Fruit fly (Drosophila melanogaster) whole organism, embryonic: ENCODE measurements around the gene 14-3-3epsilon.

Experiments
- Abd-B ChIP-seq: fragments of 200-800 bp; sonication (Bioruptor generic); optimal IDR thresholded peaks from 2 replicates; lab custom pipeline; 2018; ENCODE audit warnings: missing biosample characterization, mild to moderate bottlenecking, missing genetic modification characterization, moderate library complexity
- CG10462 ChIP-seq: fragments of 200-800 bp; sonication (Bioruptor generic); optimal IDR thresholded peaks from 2 replicates; lab custom pipeline; 2016; ENCODE audit warnings: missing biosample characterization, missing genetic modification characterization
- CG10543 ChIP-seq: fragments of 200-800 bp; sonication (Bioruptor generic); optimal IDR thresholded peaks from 3 replicates; lab custom pipeline; 2017; ENCODE audit warnings: missing biosample characterization, mild to moderate bottlenecking, missing genetic modification characterization, moderate library complexity
- CG11398 ChIP-seq: fragments of 200-800 bp; sonication (Bioruptor generic); optimal IDR thresholded peaks from 2 replicates; lab custom pipeline; 2016; ENCODE audit warnings: missing biosample characterization, missing genetic modification characterization
- CG12391 ChIP-seq: fragments of 200-800 bp; sonication (Bioruptor generic); optimal IDR thresholded peaks from 3 replicates; lab custom pipeline; 2018; ENCODE audit warnings: missing biosample characterization, mild to moderate bottlenecking, missing genetic modification characterization, moderate library complexity
- CG17802 ChIP-seq: fragments of 200-800 bp; sonication (Bioruptor generic); optimal IDR thresholded peaks from 2 replicates; lab custom pipeline; 2018; ENCODE audit warnings: missing biosample characterization, mild to moderate bottlenecking, missing genetic modification characterization, moderate library complexity
- CG17829 ChIP-seq: fragments of 200-800 bp; optimal IDR thresholded peaks from 2 replicates; lab custom pipeline; 2019; ENCODE audit warnings: missing biosample characterization, mild to moderate bottlenecking, missing genetic modification characterization, moderate library complexity
- CG2712 ChIP-seq: fragments of 200-800 bp; optimal IDR thresholded peaks from 3 replicates; lab custom pipeline; 2019; ENCODE audit warnings: missing biosample characterization, mild to moderate bottlenecking, missing genetic modification characterization, moderate library complexity
- CG31441 ChIP-seq: fragments of 200-800 bp; sonication (Bioruptor generic); IDR thresholded peaks from 2 replicates; pipeline ENCODE4 v1.3.6; 2022; ENCODE audit warnings: missing biosample characterization, missing genetic modification characterization
- CG3995 ChIP-seq: fragments of 200-800 bp; sonication (Bioruptor generic); optimal IDR thresholded peaks from 3 replicates; lab custom pipeline; 2016; ENCODE audit warnings: missing biosample characterization, missing genetic modification characterization
- CG4360 ChIP-seq: fragments of 200-800 bp; sonication (Bioruptor generic); IDR thresholded peaks from 2 replicates; pipeline ENCODE4 v1.3.6; 2022; ENCODE audit warnings: missing biosample characterization, missing genetic modification characterization
- CG43689 ChIP-seq: fragments of 200-800 bp; sonication (Bioruptor generic); IDR thresholded peaks from 2 replicates; pipeline ENCODE4 v1.3.6; 2022; ENCODE audit warnings: missing biosample characterization, missing genetic modification characterization
- CG5180 ChIP-seq: fragments of 200-800 bp; sonication (Bioruptor generic); optimal IDR thresholded peaks from 3 replicates; lab custom pipeline; 2017; ENCODE audit warnings: missing biosample characterization, missing genetic modification characterization, mild to moderate bottlenecking, moderate library complexity, missing genetic modification reagents
- CG6254 ChIP-seq: fragments of 200-800 bp; sonication (Bioruptor generic); optimal IDR thresholded peaks from 3 replicates; lab custom pipeline; 2017; ENCODE audit warnings: mild to moderate bottlenecking, missing biosample characterization, missing genetic modification reagents, missing genetic modification characterization
- CG6765 ChIP-seq: fragments of 200-800 bp; sonication (Bioruptor generic); optimal IDR thresholded peaks from 3 replicates; lab custom pipeline; 2017; ENCODE audit warnings: missing biosample characterization, mild to moderate bottlenecking, missing genetic modification characterization
- CG6854 ChIP-seq: fragments of 200-800 bp; sonication (Bioruptor generic); optimal IDR thresholded peaks from 3 replicates; lab custom pipeline; 2017; ENCODE audit warnings: missing biosample characterization, mild to moderate bottlenecking, missing genetic modification characterization
- CG7928 ChIP-seq: fragments of 200-800 bp; sonication (Bioruptor generic); optimal IDR thresholded peaks from 2 replicates; lab custom pipeline; 2017; ENCODE audit warnings: missing biosample characterization, mild to moderate bottlenecking, missing genetic modification characterization
- CG8089 ChIP-seq: fragments of 200-800 bp; sonication (Bioruptor generic); optimal IDR thresholded peaks from 3 replicates; lab custom pipeline; 2016; ENCODE audit warnings: missing biosample characterization, missing genetic modification characterization
- CG8290 ChIP-seq, 3 experiments: fragments of 200-800 bp; sonication (Bioruptor generic); optimal IDR thresholded peaks; 2 replicates each; lab custom pipeline; 2016 to 2019; ENCODE audit warnings: missing biosample characterization in 3 of 3, missing genetic modification characterization in 3 of 3, mild to moderate bottlenecking in 2 of 3, moderate library complexity in 1 of 3
- CG8924 ChIP-seq: fragments of 200-800 bp; optimal IDR thresholded peaks from 3 replicates; lab custom pipeline; 2019; ENCODE audit warnings: missing biosample characterization, mild to moderate bottlenecking, missing genetic modification characterization, moderate library complexity
- CG9797 ChIP-seq: fragments of 200-800 bp; sonication (Bioruptor generic); optimal IDR thresholded peaks from 3 replicates; lab custom pipeline; 2018; ENCODE audit warnings: missing biosample characterization, mild to moderate bottlenecking, missing genetic modification characterization
- CHES-1-like ChIP-seq: fragments of 200-800 bp; sonication (Bioruptor generic); optimal IDR thresholded peaks from 2 replicates; lab custom pipeline; 2016; ENCODE audit warnings: missing biosample characterization, missing genetic modification characterization
- CTCF ChIP-seq: fragments of 200-800 bp; sonication (Bioruptor generic); optimal IDR thresholded peaks from 2 replicates; lab custom pipeline; 2017; ENCODE audit warnings: missing biosample characterization, mild to moderate bottlenecking, missing genetic modification characterization, moderate library complexity
- CkIIα-i1 ChIP-seq: fragments of 200-800 bp; sonication (Bioruptor generic); IDR thresholded peaks from 2 replicates; pipeline ENCODE4 v1.3.6; 2022; ENCODE audit warnings: missing biosample characterization, missing genetic modification characterization
- CoRest ChIP-seq: fragments of 200-800 bp; sonication (Bioruptor generic); optimal IDR thresholded peaks from 3 replicates; lab custom pipeline; 2018; ENCODE audit warnings: missing biosample characterization, mild to moderate bottlenecking, missing genetic modification characterization, moderate library complexity
- D19A ChIP-seq: fragments of 200-800 bp; optimal IDR thresholded peaks from 3 replicates; lab custom pipeline; 2019; ENCODE audit warnings: missing biosample characterization, mild to moderate bottlenecking, missing genetic modification characterization, moderate library complexity
- Dek ChIP-seq: fragments of 200-800 bp; sonication (Bioruptor generic); optimal IDR thresholded peaks from 3 replicates; lab custom pipeline; 2019; ENCODE audit warnings: missing biosample characterization, mild to moderate bottlenecking, missing genetic modification characterization, moderate library complexity
- E2f2 ChIP-seq: fragments of 200-800 bp; sonication (Bioruptor generic); IDR thresholded peaks from 2 replicates; pipeline ENCODE4 v1.3.6; 2022; ENCODE audit warnings: missing biosample characterization, missing genetic modification characterization
- Ets97D ChIP-seq: fragments of 200-800 bp; sonication (Bioruptor generic); optimal IDR thresholded peaks from 3 replicates; lab custom pipeline; 2016; ENCODE audit warnings: missing biosample characterization, missing genetic modification characterization
- HLH54F ChIP-seq: fragments of 200-800 bp; sonication (Bioruptor generic); optimal IDR thresholded peaks from 3 replicates; lab custom pipeline; 2016; ENCODE audit warnings: missing biosample characterization, missing genetic modification characterization
- HmgD ChIP-seq: fragments of 200-800 bp; sonication (Bioruptor generic); optimal IDR thresholded peaks from 3 replicates; lab custom pipeline; 2016; ENCODE audit warnings: missing biosample characterization, missing genetic modification characterization
- HmgZ ChIP-seq: fragments of 200-800 bp; sonication (Bioruptor generic); optimal IDR thresholded peaks from 2 replicates; lab custom pipeline; 2018; ENCODE audit warnings: missing biosample characterization, mild to moderate bottlenecking, missing genetic modification characterization
- Med ChIP-seq: fragments of 200-800 bp; sonication (Bioruptor generic); peaks from one replicate; lab custom pipeline; 2016; ENCODE audit warnings: missing biosample characterization, missing genetic modification characterization, mild to moderate bottlenecking, inconsistent platforms, moderate library complexity
- Myb ChIP-seq: fragments of 200-800 bp; sonication (Bioruptor generic); optimal IDR thresholded peaks from 2 replicates; lab custom pipeline; 2016; ENCODE audit warnings: missing biosample characterization, missing genetic modification characterization
- Poxn ChIP-seq: fragments of 200-800 bp; sonication (Bioruptor generic); IDR thresholded peaks from 2 replicates; pipeline ENCODE4 v1.3.6; 2022; ENCODE audit warnings: missing biosample characterization, missing genetic modification characterization
- dmrt99B ChIP-seq: fragments of 200-800 bp; sonication (Bioruptor generic); optimal IDR thresholded peaks from 2 replicates; lab custom pipeline; 2018; ENCODE audit warnings: missing biosample characterization, mild to moderate bottlenecking, missing genetic modification characterization, moderate library complexity
- dpn ChIP-seq, 2 experiments: fragments of 200-800 bp; sonication (Bioruptor generic); optimal IDR thresholded peaks; 3 replicates each; lab custom pipeline; 2016; ENCODE audit warnings: missing biosample characterization in 2 of 2, missing genetic modification characterization in 2 of 2
- gro ChIP-seq: fragments of 200-800 bp; sonication (Bioruptor generic); optimal IDR thresholded peaks from 2 replicates; lab custom pipeline; 2016; ENCODE audit warnings: missing biosample characterization, missing genetic modification characterization
- gsb ChIP-seq: fragments of 200-800 bp; sonication (Bioruptor generic); IDR thresholded peaks from 2 replicates; pipeline ENCODE4 v1.3.6; 2022; ENCODE audit warnings: missing biosample characterization, missing genetic modification characterization
- gt ChIP-seq: fragments of 200-800 bp; sonication (Bioruptor generic); IDR thresholded peaks from 2 replicates; pipeline ENCODE4 v1.3.6; 2022; ENCODE audit warnings: missing biosample characterization, missing genetic modification characterization
- h ChIP-seq: fragments of >200 bp; optimal IDR thresholded peaks from 2 replicates; lab custom pipeline; 2017
- kay ChIP-seq: fragments of 200-800 bp; sonication (Bioruptor generic); optimal IDR thresholded peaks from 2 replicates; lab custom pipeline; 2016; ENCODE audit warnings: missing biosample characterization, missing genetic modification characterization
- lmd ChIP-seq: fragments of 200-800 bp; sonication (Bioruptor generic); IDR thresholded peaks from 2 replicates; pipeline ENCODE4 v1.3.6; 2022; ENCODE audit warnings: missing biosample characterization, missing genetic modification characterization
- mirr ChIP-seq: fragments of 200-800 bp; sonication (Bioruptor generic); optimal IDR thresholded peaks from 3 replicates; lab custom pipeline; 2018; ENCODE audit warnings: missing biosample characterization, mild to moderate bottlenecking, missing genetic modification characterization
- nom ChIP-seq: fragments of 200-800 bp; sonication (Bioruptor generic); optimal IDR thresholded peaks from 2 replicates; lab custom pipeline; 2017; ENCODE audit warnings: missing biosample characterization, missing genetic modification characterization, mild to moderate bottlenecking, moderate library complexity, missing genetic modification reagents
- sim ChIP-seq: fragments of 200-800 bp; sonication (Bioruptor generic); IDR thresholded peaks from 2 replicates; pipeline ENCODE4 v1.3.6; 2022; ENCODE audit warnings: missing biosample characterization, missing genetic modification characterization
- slbo ChIP-seq: fragments of 200-800 bp; sonication (Bioruptor generic); IDR thresholded peaks from 2 replicates; pipeline ENCODE4 v1.3.6; 2022; ENCODE audit warnings: missing biosample characterization, missing genetic modification characterization
- sna ChIP-seq: fragments of 200-800 bp; sonication (Bioruptor generic); IDR thresholded peaks from 2 replicates; pipeline ENCODE4 v1.3.6; 2022; ENCODE audit warnings: missing biosample characterization, missing genetic modification characterization; ENCODE audit not compliant: partially characterized antibody
- stc ChIP-seq: fragments of 200-800 bp; sonication (Bioruptor generic); IDR thresholded peaks from 2 replicates; pipeline ENCODE4 v1.3.6; 2022; ENCODE audit warnings: missing biosample characterization, missing genetic modification characterization
- trh ChIP-seq: fragments of 200-800 bp; sonication (Bioruptor generic); optimal IDR thresholded peaks from 2 replicates; lab custom pipeline; 2016; ENCODE audit warnings: missing biosample characterization, missing genetic modification characterization
- zfh1 ChIP-seq: fragments of 200-800 bp; sonication (Bioruptor generic); IDR thresholded peaks from 3 replicates; pipeline ENCODE4 v1.3.6; 2022; ENCODE audit warnings: missing biosample characterization, missing genetic modification characterization

The 14-3-3epsilon gene

dm6 chr3R:18226043-18226808, 16.1 kb upstream of the 14-3-3epsilon start, which contains the start of the genes CG7168 and Mdh2 (continued):
- TF ChIP-seq Abd-B (no peak), CTCF (GFP tag; lab: Kevin White, UChicago) (peak; percentile 9), stc (GFP tag; lab: Robert Waterston, UW) (no peak), Dek (tag; lab: Kevin White, UChicago) (no peak), HmgD (GFP tag; lab: Kevin White, UChicago) (peak; percentile 2), trh (GFP tag; lab: Kevin White, UChicago) (no peak), CG3995 (no peak), CoRest (tag; lab: Kevin White, UChicago) (peak; percentile 15), gsb (0 out of 2 replicates have a peak, but pooled peaks have one; percentile 15), Myb (GFP tag; lab: Kevin White, UChicago) (peak; percentile 53), dmrt99B (tag; lab: Kevin White, UChicago) (no peak), CG8924 (tag; lab: Kevin White, UChicago) (no peak), CG5180 (GFP tag; lab: Kevin White, UChicago) (no peak), CG12391 (tag; lab: Kevin White, UChicago) (peak; percentile 30), CG8089 (GFP tag; lab: Kevin White, UChicago) (no peak), h (lab: Kevin White, UChicago) (no peak), Ets97D (GFP tag; lab: Kevin White, UChicago) (peak; percentile 67), CG31441 (no peak), gt (GFP tag; lab: Robert Waterston, UW) (no peak), kay (no peak), CG8290 (GFP tag; optimal IDR thresholded peaks at IDR 0.05; lab: Kevin White, UChicago) (no peak), CG8290 (tag; optimal IDR thresholded peaks at IDR 0.05; lab: Kevin White, UChicago) (no peak), Med (peak; percentile 72), CG17802 (tag; lab: Kevin White, UChicago) (no peak), CHES-1-like (GFP tag; lab: Kevin White, UChicago) (peak; percentile 36), nom (GFP tag; lab: Kevin White, UChicago) (no peak), CG17829 (tag; lab: Kevin White, UChicago) (peak; percentile 31), D19A (tag; lab: Kevin White, UChicago) (no peak), slbo (no peak), dpn (GFP tag; optimal IDR thresholded peaks at IDR 0.05; lab: Kevin White, UChicago) (no peak), CG7928 (GFP tag; lab: Kevin White, UChicago) (no peak), sim (no peak), sna (GFP tag; lab: Robert Waterston, UW) (peak; percentile 77; the same call in 1 of the 2 replicates), CG6765 (peak; percentile 36), CG2712 (peak; percentile 13), CG6854 (GFP tag; lab: Kevin White, UChicago) (no peak), CG43689 (GFP tag; lab: Robert Waterston, UW) (no peak), Poxn (GFP tag; lab: Robert Waterston, UW) (no peak), CG9797 (peak; percentile 30), gro (GFP tag; lab: Kevin White, UChicago) (no peak), HmgZ (tag; lab: Kevin White, UChicago) (peak; percentile 60), zfh1 (GFP tag; lab: Robert Waterston, UW) (0 out of 3 replicates have a peak, but pooled peaks have one; percentile 17), CG10543 (GFP tag; lab: Kevin White, UChicago) (no peak), lmd (GFP tag; lab: Robert Waterston, UW) (no peak; the same call in 1 of the 2 replicates), CG10462 (GFP tag; lab: Kevin White, UChicago) (no peak), CG4360 (GFP tag; lab: Robert Waterston, UW) (peak; percentile 92), CG6254 (GFP tag; lab: Kevin White, UChicago) (no peak), CG11398 (GFP tag; lab: Kevin White, UChicago) (no peak), HLH54F (GFP tag; lab: Kevin White, UChicago) (no peak), CkIIα-i1 (GFP tag; lab: Robert Waterston, UW) (no peak), mirr (GFP tag; lab: Kevin White, UChicago) (peak; percentile 21), E2f2 (peak; percentile 80)
